Fruit fly (Drosophila melanogaster) whole organism, adult: ENCODE results near the gene CG7567.

Experiments
- CG14711 ChIP-seq: fragments of 200-800 bp; sonication (Bioruptor generic); optimal IDR thresholded peaks from 2 replicates; lab custom pipeline; 2018; ENCODE audit warnings: missing biosample characterization, mild to moderate bottlenecking, missing genetic modification characterization, moderate library complexity
- CG1620 ChIP-seq: fragments of 200-800 bp; sonication (Bioruptor generic); optimal IDR thresholded peaks from 2 replicates; lab custom pipeline; 2016; ENCODE audit warnings: missing biosample characterization, missing genetic modification characterization
- CG33017 ChIP-seq: fragments of 200-800 bp; sonication (Bioruptor generic); optimal IDR thresholded peaks from 2 replicates; lab custom pipeline; 2018; ENCODE audit warnings: missing biosample characterization, mild to moderate bottlenecking, missing genetic modification characterization, moderate library complexity
- CG5204 ChIP-seq: fragments of 200-800 bp; sonication (Bioruptor generic); optimal IDR thresholded peaks from 2 replicates; lab custom pipeline; 2016; ENCODE audit warnings: missing biosample characterization, missing genetic modification characterization
- CG7045 ChIP-seq: fragments of 200-800 bp; sonication (Bioruptor generic); optimal IDR thresholded peaks from 2 replicates; lab custom pipeline; 2017; ENCODE audit warnings: missing biosample characterization, mild to moderate bottlenecking, missing genetic modification characterization
- Clk ChIP-seq: fragments of 200-800 bp; sonication (Bioruptor generic); optimal IDR thresholded peaks from 2 replicates; lab custom pipeline; 2017; ENCODE audit warnings: missing biosample characterization, missing genetic modification characterization
- Crg-1 ChIP-seq: fragments of 200-800 bp; sonication (Bioruptor generic); optimal IDR thresholded peaks from 2 replicates; lab custom pipeline; 2016; ENCODE audit warnings: missing biosample characterization, missing genetic modification characterization
- Hr96 ChIP-seq: fragments of 200-800 bp; sonication (Bioruptor generic); optimal IDR thresholded peaks from 2 replicates; lab custom pipeline; 2016; ENCODE audit warnings: missing biosample characterization, missing genetic modification characterization
- bab1 ChIP-seq: fragments of 200-800 bp; sonication (Bioruptor generic); optimal IDR thresholded peaks from 3 replicates; lab custom pipeline; 2019; ENCODE audit warnings: missing biosample characterization, mild to moderate bottlenecking, missing genetic modification characterization, moderate library complexity
- cic ChIP-seq: fragments of 200-800 bp; sonication (Bioruptor generic); optimal IDR thresholded peaks from 2 replicates; lab custom pipeline; 2017; ENCODE audit warnings: missing biosample characterization, mild to moderate bottlenecking, missing genetic modification characterization, moderate library complexity
- cnc ChIP-seq, 2 experiments: fragments of >200 bp; optimal IDR thresholded peaks; 2 replicates each; lab custom pipeline; 2017
- pad ChIP-seq: fragments of 200-800 bp; sonication (Bioruptor generic); optimal IDR thresholded peaks from 3 replicates; lab custom pipeline; 2017; ENCODE audit warnings: missing biosample characterization, missing genetic modification characterization, mild to moderate bottlenecking, moderate library complexity, missing genetic modification reagents
- tj ChIP-seq: fragments of 200-800 bp; sonication (Bioruptor generic); optimal IDR thresholded peaks from 3 replicates; lab custom pipeline; 2017; ENCODE audit warnings: missing biosample characterization, mild to moderate bottlenecking, missing genetic modification characterization, moderate library complexity
- toe ChIP-seq: fragments of 200-800 bp; sonication (Bioruptor generic); optimal IDR thresholded peaks from 2 replicates; lab custom pipeline; 2016; ENCODE audit warnings: missing biosample characterization, missing genetic modification characterization

- TF ChIP-seq pad (GFP tag; lab: Kevin White, UChicago) (no peak), cic (GFP tag; lab: Kevin White, UChicago) (no peak), toe (GFP tag; lab: Kevin White, UChicago) (no peak), Crg-1 (GFP tag; lab: Kevin White, UChicago) (no peak), CG7045 (no peak), CG5204 (GFP tag; lab: Kevin White, UChicago) (no peak), cnc (optimal IDR thresholded peaks at IDR 0.05; lab: Kevin White, UChicago) (no peak), CG14711 (tag; lab: Kevin White, UChicago) (no peak), tj (no peak), bab1 (GFP tag; lab: Kevin White, UChicago) (no peak), CG1620 (no peak), Hr96 (no peak), Clk (no peak), CG33017 (tag; lab: Kevin White, UChicago) (no peak)
Observed at dm6 chr3R:29617709-29618212, 29.9 kb upstream of the CG7567 start.
